4 worm cellular contexts compared by ENCODE assay signal in genomic region chrII:5277780-5278179, ce11.
TF ChIP-seq lines count a peak whose summit lies in the region.

No protein-coding gene starts in this region.

TF ChIP-seq in whole organism, L1 larva, 84 proteins besides CTCF, POLR2A, EP300 and RAD21:
- TF ChIP-seq ama-1 (optimal IDR thresholded peaks at IDR 0.05; lab: Kevin White, UChicago): peak; percentile 28
- no peak for TF ChIP-seq ceh-88 (GFP tag; IDR thresholded peaks at IDR 0.05; lab: Robert Waterston, UW)
- peak; percentile 22 for TF ChIP-seq elt-2 (tag; optimal IDR thresholded peaks at IDR 0.05; lab: Kevin White, UChicago)

TF ChIP-seq in whole organism, L3 larva, 47 proteins besides CTCF, POLR2A, EP300 and RAD21:
- TF ChIP-seq aly-2 (tag; optimal IDR thresholded peaks at IDR 0.05; lab: Kevin White, UChicago): no peak
- TF ChIP-seq pqm-1 (tag; optimal IDR thresholded peaks at IDR 0.05; lab: Kevin White, UChicago): peak; percentile 28
- TF ChIP-seq nhr-11 (tag; optimal IDR thresholded peaks at IDR 0.05; lab: Kevin White, UChicago): no peak
- peak; percentile 53 for TF ChIP-seq elt-2 (tag; optimal IDR thresholded peaks at IDR 0.05; lab: Kevin White, UChicago)
- no peak for TF ChIP-seq lsy-12 (tag; optimal IDR thresholded peaks at IDR 0.05; lab: Kevin White, UChicago)
- peak; percentile 80 for TF ChIP-seq ama-1 (optimal IDR thresholded peaks at IDR 0.05; lab: Kevin White, UChicago)

TF ChIP-seq in whole organism, L4 larva, 104 proteins besides CTCF, POLR2A, EP300 and RAD21:
- TF ChIP-seq zfp-3 (GFP tag; conservative IDR thresholded peaks at IDR 0.05; lab: Robert Waterston, UW) (peak; percentile 82), ama-1 (optimal IDR thresholded peaks at IDR 0.05; lab: Kevin White, UChicago) (peak; percentile 25), dve-1 (tag; optimal IDR thresholded peaks at IDR 0.05; lab: Kevin White, UChicago; ENCODE audit: insufficient read depth) (peak; percentile 25), nhr-77 (tag; optimal IDR thresholded peaks at IDR 0.05; lab: Kevin White, UChicago) (peak; percentile 26), ceh-28 (tag; optimal IDR thresholded peaks at IDR 0.05; lab: Kevin White, UChicago) (no peak)

TF ChIP-seq in whole organism, young adult, 124 proteins besides CTCF, POLR2A, EP300 and RAD21:
- TF ChIP-seq ztf-26 (tag; optimal IDR thresholded peaks at IDR 0.05; lab: Kevin White, UChicago): peak; percentile 4
- 0 out of 2 replicates have a peak, but pooled peaks have one; percentile 8 for TF ChIP-seq Y95B8A.8 (GFP tag; IDR thresholded peaks at IDR 0.05; lab: Robert Waterston, UW)
- no peak for TF ChIP-seq efl-1 (GFP tag; optimal IDR thresholded peaks at IDR 0.05; lab: Kevin White, UChicago)
- no peak for TF ChIP-seq attf-3 (GFP tag; conservative IDR thresholded peaks at IDR 0.05; lab: Robert Waterston, UW)
